Fruit fly (Drosophila melanogaster) whole organism, prepupa: ENCODE results near the gene Sik2.

ENCODE experiments used
- CG31627 ChIP-seq: fragments of 200-800 bp; sonication (Bioruptor generic); optimal IDR thresholded peaks from 3 replicates; lab custom pipeline; 2016; ENCODE audit warnings: missing biosample characterization, missing genetic modification characterization
- CG6808 ChIP-seq: fragments of 200-800 bp; sonication (Bioruptor generic); optimal IDR thresholded peaks from 3 replicates; lab custom pipeline; 2017; ENCODE audit warnings: missing biosample characterization, missing genetic modification characterization, mild to moderate bottlenecking, moderate library complexity, missing genetic modification reagents
- CG8119 ChIP-seq: fragments of 200-800 bp; sonication (Bioruptor generic); IDR thresholded peaks from 3 replicates; pipeline ENCODE4 v1.3.6; 2022; ENCODE audit warnings: missing biosample characterization, missing genetic modification characterization
- Ets96B ChIP-seq: fragments of 200-800 bp; optimal IDR thresholded peaks from 2 replicates; lab custom pipeline; 2019; ENCODE audit warnings: missing biosample characterization, mild to moderate bottlenecking, missing genetic modification characterization, moderate library complexity
- Gug ChIP-seq: fragments of 200-800 bp; sonication (Bioruptor generic); IDR thresholded peaks from 2 replicates; pipeline ENCODE4 v1.3.6; 2022; ENCODE audit warnings: missing biosample characterization, missing genetic modification characterization
- Hr4 ChIP-seq: fragments of 200-800 bp; sonication (Bioruptor generic); optimal IDR thresholded peaks from 3 replicates; lab custom pipeline; 2016; ENCODE audit warnings: missing biosample characterization, missing genetic modification characterization
- Lpt ChIP-seq: fragments of 200-800 bp; sonication (Bioruptor generic); optimal IDR thresholded peaks from 3 replicates; lab custom pipeline; 2016; ENCODE audit warnings: missing biosample characterization, missing genetic modification characterization
- Sox102F ChIP-seq: fragments of 200-800 bp; sonication (Bioruptor generic); optimal IDR thresholded peaks from 2 replicates; lab custom pipeline; 2016; ENCODE audit warnings: missing biosample characterization, mild to moderate bottlenecking, missing genetic modification characterization
- Sox14 ChIP-seq: fragments of 200-800 bp; sonication (Bioruptor generic); optimal IDR thresholded peaks from 3 replicates; lab custom pipeline; 2016; ENCODE audit warnings: missing biosample characterization, missing genetic modification characterization
- Sox15 ChIP-seq: fragments of 200-800 bp; sonication (Bioruptor generic); optimal IDR thresholded peaks from 3 replicates; lab custom pipeline; 2016; ENCODE audit warnings: missing biosample characterization, missing genetic modification characterization
- svp ChIP-seq: fragments of 200-800 bp; sonication (Bioruptor generic); peaks from one replicate; lab custom pipeline; 2016; ENCODE audit warnings: missing biosample characterization, missing genetic modification characterization
- topi ChIP-seq: fragments of 200-800 bp; sonication (Bioruptor generic); optimal IDR thresholded peaks from 3 replicates; lab custom pipeline; 2016; ENCODE audit warnings: missing biosample characterization, missing genetic modification characterization

dm6 chrX:2075846-2076377 is 14.2 kb upstream of the Sik2 start, which contains the start of gene CG4045:
- TF ChIP-seq topi (peak; percentile 2), Gug (GFP tag; lab: Robert Waterston, UW) (no peak), Sox102F (GFP tag; lab: Kevin White, UChicago) (no peak), Hr4 (GFP tag; lab: Kevin White, UChicago) (no peak), Ets96B (no peak), svp (GFP tag; lab: Kevin White, UChicago) (peak; percentile 73), CG6808 (no peak), CG31627 (GFP tag; lab: Kevin White, UChicago) (no peak), Sox14 (GFP tag; lab: Kevin White, UChicago) (no peak), CG8119 (GFP tag; lab: Robert Waterston, UW) (no peak), Sox15 (GFP tag; lab: Kevin White, UChicago) (no peak), Lpt (GFP tag; lab: Kevin White, UChicago) (no peak)
